Fruit fly (Drosophila melanogaster): ENCODE results near the gene CG10680.
A peak's percentile ranks its signal among the peaks of the same experiment; 100 is the strongest.

The CG10680 gene

DNA sequence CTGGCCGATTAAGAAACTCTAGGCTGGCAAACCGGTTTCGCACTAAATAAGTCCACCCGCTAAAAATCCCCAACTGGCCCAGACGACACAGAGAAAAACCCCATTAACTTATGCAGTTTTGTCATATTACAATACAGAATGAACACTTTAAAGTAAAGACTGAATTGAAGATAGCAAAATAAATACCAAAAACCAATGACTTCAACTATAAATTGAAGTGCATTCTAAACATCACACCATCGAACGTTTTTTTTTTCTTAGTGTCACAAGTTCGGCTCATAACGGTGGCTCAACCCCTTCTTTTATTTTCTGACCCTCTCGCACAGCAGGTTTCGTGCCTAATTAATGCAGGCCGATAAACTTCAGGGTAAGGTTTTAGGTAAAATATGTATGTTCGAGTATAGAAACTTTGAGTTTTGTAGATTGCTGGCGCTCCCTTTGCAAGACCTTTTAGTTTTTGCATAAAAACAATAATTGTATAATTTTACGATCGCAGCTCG is 22.5 kb upstream of the CG10680 start (continued):
- TF ChIP-seq CG6765 (GFP tag; optimal IDR thresholded peaks at IDR 0.05) (peak; percentile 49), Xrp1 (GFP tag; IDR thresholded peaks at IDR 0.05) (peak; percentile 94), lab (GFP tag; optimal IDR thresholded peaks at IDR 0.05) (peak; percentile 89), jigr1 (GFP tag; IDR thresholded peaks at IDR 0.05) (peak; percentile 70; the same call in 1 of the 3 replicates), CG2202 (tag; optimal IDR thresholded peaks at IDR 0.05) (peak; percentile 53), ken (GFP tag; IDR thresholded peaks at IDR 0.05) (peak; percentile 79), Blimp-1 (GFP tag; optimal IDR thresholded peaks at IDR 0.05) (peak; percentile 82), Doc2 (GFP tag; IDR thresholded peaks at IDR 0.05) (peak; percentile 50; the same call in 1 of the 2 replicates), NK7.1 (GFP tag; optimal IDR thresholded peaks at IDR 0.05) (peak; percentile 44), ham (GFP tag; IDR thresholded peaks at IDR 0.05) (peak; percentile 80), ase (GFP tag; IDR thresholded peaks at IDR 0.05) (peak; percentile 84), CG2875 (GFP tag; optimal IDR thresholded peaks at IDR 0.05) (peak; percentile 71), CG4730 (GFP tag; IDR thresholded peaks at IDR 0.05) (peak; percentile 90), bowl (GFP tag; IDR thresholded peaks at IDR 0.05) (peak; percentile 70), CG10274 (GFP tag; optimal IDR thresholded peaks at IDR 0.05) (peak; percentile 71), CG4360 (GFP tag; IDR thresholded peaks at IDR 0.05) (peak; percentile 63), CG14050 (GFP tag; IDR thresholded peaks at IDR 0.05) (peak; percentile 84), Hmx (GFP tag; optimal IDR thresholded peaks at IDR 0.05) (peak; percentile 35), CG11560 (tag; IDR thresholded peaks at IDR 0.05) (no peak), chinmo (GFP tag; IDR thresholded peaks at IDR 0.05; ENCODE audit: partially characterized antibody) (peak; percentile 77; the same call in 3 of the 4 replicates), Rx (GFP tag; IDR thresholded peaks at IDR 0.05) (peak; percentile 76), Dref (GFP tag; IDR thresholded peaks at IDR 0.05) (no peak), CG14965 (GFP tag; optimal IDR thresholded peaks at IDR 0.05; ENCODE audit: borderline replicate concordance) (no peak), gcm (GFP tag; optimal IDR thresholded peaks at IDR 0.05) (peak; percentile 59), danr (GFP tag; IDR thresholded peaks at IDR 0.05) (peak; percentile 76), CG1603 (tag; optimal IDR thresholded peaks at IDR 0.05) (peak; percentile 86), CG16813 (GFP tag; IDR thresholded peaks at IDR 0.05; ENCODE audit: partially characterized antibody) (no peak), lilli (GFP tag; optimal IDR thresholded peaks at IDR 0.05) (peak; percentile 93), HLH54F (GFP tag; optimal IDR thresholded peaks at IDR 0.05) (peak; percentile 88), vnd (GFP tag; IDR thresholded peaks at IDR 0.05; ENCODE audit: partially characterized antibody) (no peak), mam (GFP tag; optimal IDR thresholded peaks at IDR 0.05) (peak; percentile 88), Atf-2 (GFP tag; optimal IDR thresholded peaks at IDR 0.05) (peak; percentile 87), sqz (GFP tag; optimal IDR thresholded peaks at IDR 0.05) (peak; percentile 3), CG10321 (GFP tag; IDR thresholded peaks at IDR 0.05) (0 out of 2 replicates have a peak, but pooled peaks have one; percentile 34), Side (GFP tag; optimal IDR thresholded peaks at IDR 0.05) (peak; percentile 91), CG6854 (GFP tag; optimal IDR thresholded peaks at IDR 0.05) (peak; percentile 45), oc (tag; optimal IDR thresholded peaks at IDR 0.05) (peak; percentile 85), bsh (GFP tag; optimal IDR thresholded peaks at IDR 0.05) (peak; percentile 52 to 87), Ptx1 (GFP tag; IDR thresholded peaks at IDR 0.05) (peak; percentile 72), E2f1 (GFP tag; IDR thresholded peaks at IDR 0.05) (peak; percentile 92), eve (GFP tag; optimal IDR thresholded peaks at IDR 0.05) (peak in 1 of 2 experiments; percentile 94), CG17361 (GFP tag; IDR thresholded peaks at IDR 0.05) (peak; percentile 84), NfI (GFP tag; optimal IDR thresholded peaks at IDR 0.05) (peak; percentile 78), CG32772 (GFP tag; IDR thresholded peaks at IDR 0.05) (peak; percentile 89), CG18619 (GFP tag; optimal IDR thresholded peaks at IDR 0.05) (peak; percentile 79), pum (GFP tag; optimal IDR thresholded peaks at IDR 0.05) (peak; percentile 75), MBD-R2 (GFP tag; IDR thresholded peaks at IDR 0.05) (peak; percentile 88), CG2129 (GFP tag; IDR thresholded peaks at IDR 0.05; ENCODE audit: partially characterized antibody) (no peak), CG9609 (GFP tag; optimal IDR thresholded peaks at IDR 0.05) (peak; percentile 89), btn (GFP tag; optimal IDR thresholded peaks at IDR 0.05) (no peak), Usf (GFP tag; optimal IDR thresholded peaks at IDR 0.05) (peak; percentile 49)

Data from whole organism, embryonic.